Worm (Caenorhabditis elegans) whole organism, L4 larva: ENCODE results near the gene arrd-16.

Source experiments
- F10B5.3 ChIP-seq: sonication (generic microtip); optimal IDR thresholded peaks from 2 replicates; lab custom pipeline; 2016; ENCODE audit warnings: mild to moderate bottlenecking, missing genetic modification characterization, missing compliant biosample characterization
- F26F4.8 ChIP-seq: fragments of 200-800 bp; sonication (Bioruptor generic); conservative IDR thresholded peaks from 2 replicates; pipeline ENCODE4 v1.3.6; 2022; ENCODE audit warnings: missing genetic modification characterization, missing compliant biosample characterization
- Y105C5A.15 ChIP-seq: fragments of 200-800 bp; sonication (Bioruptor generic); IDR thresholded peaks from 2 replicates; pipeline ENCODE4 v1.3.6; 2022; ENCODE audit warnings: missing genetic modification characterization, missing compliant biosample characterization
- Y48G9A.11 ChIP-seq: fragments of 200-800 bp; sonication (Bioruptor generic); IDR thresholded peaks from 2 replicates; pipeline ENCODE4 v1.3.6; 2022; ENCODE audit warnings: missing genetic modification reagents, missing genetic modification characterization, missing compliant biosample characterization
- ZK546.5 ChIP-seq, 2 experiments: sonication (generic microtip); optimal IDR thresholded peaks; 2 replicates each; lab custom pipeline; 2017; ENCODE audit warnings: missing biosample characterization in 2 of 2, missing genetic modification characterization in 2 of 2
- ceh-20 ChIP-seq: fragments of 200-800 bp; sonication (Bioruptor generic); IDR thresholded peaks from 2 replicates; pipeline ENCODE4 v1.3.6; 2022; ENCODE audit warnings: missing genetic modification reagents, missing genetic modification characterization, missing compliant biosample characterization
- ceh-44 ChIP-seq: fragments of 200-800 bp; sonication (Bioruptor generic); IDR thresholded peaks from 2 replicates; pipeline ENCODE4 v1.3.6; 2022; ENCODE audit warnings: missing genetic modification reagents, missing genetic modification characterization, missing compliant biosample characterization
- ceh-82 ChIP-seq: sonication (generic microtip); optimal IDR thresholded peaks from 2 replicates; lab custom pipeline; 2017; ENCODE audit warnings: missing biosample characterization, missing genetic modification characterization
- ces-1 ChIP-seq: fragments of 150-350 bp; sonication (generic microtip); optimal IDR thresholded peaks from 4 replicates; lab custom pipeline; 2014; ENCODE audit warnings: missing biosample characterization, missing genetic modification reagents, missing genetic modification characterization
- dmd-6 ChIP-seq: fragments of 200-800 bp; sonication (Bioruptor generic); IDR thresholded peaks from 2 replicates; pipeline ENCODE4 v1.3.6; 2022; ENCODE audit warnings: missing genetic modification reagents, missing genetic modification characterization, missing compliant biosample characterization
- egl-27 ChIP-seq: sonication (generic microtip); optimal IDR thresholded peaks from 3 replicates; lab custom pipeline; 2017; ENCODE audit warnings: missing biosample characterization, missing genetic modification reagents, missing genetic modification characterization
- fos-1 ChIP-seq: fragments of 150-350 bp; optimal IDR thresholded peaks from 2 replicates; lab custom pipeline; 2014; ENCODE audit warnings: missing biosample characterization, missing genetic modification characterization
- lin-38 ChIP-seq: fragments of 200-800 bp; sonication (Bioruptor generic); IDR thresholded peaks from 2 replicates; pipeline ENCODE4 v1.3.6; 2022; ENCODE audit warnings: missing genetic modification reagents, missing genetic modification characterization, missing compliant biosample characterization
- lsy-2 ChIP-seq, 2 experiments: fragments of 150-350 bp in 1 of 2; sonication (generic microtip) in 1 of 2; optimal IDR thresholded peaks; 2 replicates each; lab custom pipeline; 2014 to 2017; ENCODE audit warnings: missing biosample characterization in 2 of 2, missing genetic modification characterization in 2 of 2
- madf-9 ChIP-seq: fragments of 200-800 bp; sonication (Bioruptor generic); conservative IDR thresholded peaks from 2 replicates; pipeline ENCODE4 v1.3.6; 2022; ENCODE audit warnings: missing genetic modification reagents, missing genetic modification characterization, missing compliant biosample characterization
- mdl-1 ChIP-seq, 2 experiments: fragments of 150-350 bp in 1 of 2; sonication (generic microtip) in 1 of 2; optimal IDR thresholded peaks; 2 replicates each; lab custom pipeline; 2014 to 2017; ENCODE audit warnings: missing biosample characterization in 2 of 2, missing genetic modification characterization in 2 of 2
- mxl-3 ChIP-seq: fragments of 200-800 bp; sonication (Bioruptor generic); optimal IDR thresholded peaks from 2 replicates; lab custom pipeline; 2018; ENCODE audit warnings: mild to moderate bottlenecking, missing genetic modification characterization, missing compliant biosample characterization
- nhr-102 ChIP-seq: sonication (generic microtip); optimal IDR thresholded peaks from 2 replicates; lab custom pipeline; 2016; ENCODE audit warnings: mild to moderate bottlenecking, missing genetic modification characterization, moderate library complexity, missing compliant biosample characterization
- nhr-237 ChIP-seq: sonication (generic microtip); optimal IDR thresholded peaks from 2 replicates; lab custom pipeline; 2017; ENCODE audit warnings: missing biosample characterization, missing genetic modification characterization
- nhr-41 ChIP-seq: fragments of 200-800 bp; sonication (Bioruptor generic); IDR thresholded peaks from 2 replicates; pipeline ENCODE4 v1.3.6; 2022; ENCODE audit warnings: missing genetic modification reagents, missing genetic modification characterization, missing compliant biosample characterization
- nhr-77 ChIP-seq: fragments of 150-350 bp; optimal IDR thresholded peaks from 2 replicates; lab custom pipeline; 2014; ENCODE audit warnings: missing biosample characterization, missing genetic modification characterization
- rbr-2 ChIP-seq: sonication (generic microtip); optimal IDR thresholded peaks from 2 replicates; lab custom pipeline; 2016; ENCODE audit warnings: missing genotype, missing genetic modification characterization, missing compliant biosample characterization
- saeg-2 ChIP-seq: fragments of 200-800 bp; sonication (Bioruptor generic); IDR thresholded peaks from 2 replicates; pipeline ENCODE4 v1.3.6; 2022; ENCODE audit warnings: missing genetic modification reagents, missing genetic modification characterization, missing compliant biosample characterization
- spr-1 ChIP-seq: sonication (generic microtip); optimal IDR thresholded peaks from 2 replicates; lab custom pipeline; 2016; ENCODE audit warnings: mild to moderate bottlenecking, missing genetic modification characterization, missing compliant biosample characterization
- spr-3 ChIP-seq: fragments of 200-800 bp; sonication (Bioruptor generic); optimal IDR thresholded peaks from 2 replicates; lab custom pipeline; 2018; ENCODE audit warnings: mild to moderate bottlenecking, missing genetic modification characterization, missing compliant biosample characterization
- tag-97 ChIP-seq: fragments of 200-800 bp; sonication (Bioruptor generic); IDR thresholded peaks from 2 replicates; pipeline ENCODE4 v1.3.6; 2022; ENCODE audit warnings: missing genetic modification characterization, missing compliant biosample characterization
- unc-62 ChIP-seq, 3 experiments: fragments of 150-350 bp in 1 of 3; sonication (generic microtip); optimal IDR thresholded peaks in 2 of 3; peaks in 1 of 3; 1 replicate in 1 of 3; 2 replicates in 2 of 3; lab custom pipeline; 2014 to 2017; ENCODE audit warnings: missing biosample characterization in 3 of 3, missing genetic modification characterization in 3 of 3, missing genetic modification reagents in 3 of 3, missing genotype in 1 of 3
- zag-1 ChIP-seq: fragments of 150-350 bp; optimal IDR thresholded peaks from 2 replicates; lab custom pipeline; 2014; ENCODE audit warnings: missing biosample characterization, missing genetic modification characterization
- zfp-3 ChIP-seq: fragments of 200-800 bp; sonication (Bioruptor generic); conservative IDR thresholded peaks from 2 replicates; pipeline ENCODE4 v1.3.6; 2022; ENCODE audit warnings: missing genetic modification reagents, missing genetic modification characterization, missing compliant biosample characterization

The arrd-16 gene

ce11 chrIII:12537239-12537845, 52.8 kb downstream of the arrd-16 start:
- TF ChIP-seq madf-9 (no peak), spr-1 (no peak), lin-38 (peak; percentile 2; the same call in 1 of the 2 replicates), F26F4.8 (GFP tag; lab: Robert Waterston, UW) (no peak), mxl-3 (GFP tag; lab: Kevin White, UChicago) (no peak), zag-1 (tag; lab: Kevin White, UChicago) (no peak), saeg-2 (GFP tag; lab: Robert Waterston, UW) (no peak), ZK546.5 (tag; optimal IDR thresholded peaks at IDR 0.05; lab: Kevin White, UChicago) (no peak), nhr-77 (peak; percentile 19), unc-62 (GFP tag; optimal IDR thresholded peaks at IDR 0.05 in 1 of 2; lab: Kevin White, UChicago) (peak in 1 of 2 experiments; percentile 36), unc-62 (tag; optimal IDR thresholded peaks at IDR 0.05; lab: Kevin White, UChicago) (no peak), fos-1 (tag; lab: Kevin White, UChicago) (no peak), nhr-41 (no peak), ceh-82 (tag; lab: Kevin White, UChicago) (no peak), dmd-6 (GFP tag; lab: Robert Waterston, UW) (no peak), egl-27 (tag; lab: Kevin White, UChicago) (no peak), nhr-102 (tag; lab: Kevin White, UChicago) (no peak), spr-3 (GFP tag; lab: Kevin White, UChicago) (no peak), mdl-1 (tag; optimal IDR thresholded peaks at IDR 0.05; lab: Kevin White, UChicago) (no peak), Y105C5A.15 (GFP tag; lab: Robert Waterston, UW) (no peak), ceh-20 (GFP tag; lab: Robert Waterston, UW) (no peak), nhr-237 (tag; lab: Kevin White, UChicago) (no peak), F10B5.3 (tag; lab: Kevin White, UChicago) (no peak), lsy-2 (tag; optimal IDR thresholded peaks at IDR 0.05; lab: Kevin White, UChicago) (no peak), tag-97 (GFP tag; lab: Robert Waterston, UW) (no peak), rbr-2 (tag; lab: Kevin White, UChicago) (no peak), zfp-3 (GFP tag; lab: Robert Waterston, UW) (no peak; the same call in 1 of the 2 replicates), ceh-44 (GFP tag; lab: Robert Waterston, UW) (no peak), Y48G9A.11 (GFP tag; lab: Robert Waterston, UW) (0 out of 2 replicates have a peak, but pooled peaks have one; percentile 31), ces-1 (no peak)
